Fruit fly (Drosophila melanogaster) Kc167 (cell line): ENCODE results near the gene ebo.

ENCODE experiments used
- Myc ChIP-seq: fragments of >200 bp; optimal IDR thresholded peaks from 2 replicates; lab custom pipeline; 2017; ENCODE audit warnings: missing external identifiers
- h ChIP-seq: fragments of >200 bp; optimal IDR thresholded peaks from 3 replicates; lab custom pipeline; 2018; ENCODE audit warnings: missing external identifiers
- insv ChIP-seq: fragments of >200 bp; optimal IDR thresholded peaks from 3 replicates; lab custom pipeline; 2018; ENCODE audit warnings: missing external identifiers
- psq ChIP-seq: fragments of >200 bp; optimal IDR thresholded peaks from 2 replicates; lab custom pipeline; 2017; ENCODE audit warnings: missing external identifiers
- ttk ChIP-seq: sonication (Bioruptor generic); optimal IDR thresholded peaks from 2 replicates; lab custom pipeline; 2017; ENCODE audit warnings: missing external identifiers

DNA sequence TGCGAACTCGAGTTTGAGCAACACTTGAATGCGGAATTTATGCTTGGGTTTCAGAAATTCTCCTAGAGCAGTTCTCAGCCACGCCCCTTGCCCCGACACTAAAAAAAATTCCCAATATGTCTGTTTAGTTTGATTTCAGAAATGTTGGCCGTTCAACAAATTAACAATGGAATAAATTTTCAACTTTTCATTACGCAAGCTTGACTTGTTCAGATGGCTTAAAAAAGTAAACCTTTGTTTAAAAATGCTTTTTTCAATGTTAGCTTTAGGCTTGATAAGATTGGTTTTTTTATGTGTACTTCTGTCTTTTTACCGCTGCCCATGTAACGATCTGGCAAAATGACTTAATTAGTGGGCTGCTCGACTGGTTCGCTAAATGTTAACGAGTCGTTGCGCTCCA lies 23.7 kb downstream of the ebo start:
- TF ChIP-seq h (lab: Kevin White, UChicago) (no peak), insv (lab: Kevin White, UChicago) (no peak), psq (lab: Kevin White, UChicago) (no peak), Myc (lab: Kevin White, UChicago) (no peak), ttk (no peak)
